Worm (Caenorhabditis elegans): ENCODE results near the gene col-183.

Gene col-183

DNA sequence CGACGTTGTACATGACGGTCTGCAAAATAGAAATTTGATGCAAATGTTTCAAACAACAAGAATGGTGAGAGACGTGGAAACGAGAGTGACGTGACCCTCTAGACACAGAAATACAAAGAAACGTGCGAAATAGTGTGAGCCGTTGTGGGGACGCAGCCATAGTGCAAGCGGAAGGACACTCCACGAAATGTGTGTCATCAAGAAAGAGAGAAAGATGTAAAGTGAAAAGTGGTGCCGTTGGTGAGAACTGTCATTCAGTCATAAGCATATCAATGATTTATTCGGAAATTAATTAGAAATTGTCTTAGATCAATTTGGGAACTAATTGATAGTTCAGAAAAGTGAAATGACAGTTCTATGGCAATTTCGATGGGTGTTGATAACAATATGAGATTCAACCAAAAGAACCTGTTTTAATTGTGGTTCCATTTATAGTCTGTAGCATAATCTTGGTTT is 47.7 kb downstream of the col-183 start, which contains the start of gene C29F7.3:
Gene C29F7.3 (minus strand): TSS at position 51 of the 456 bp plus-strand sequence.
- TF ChIP-seq ets-7 (tag; optimal IDR thresholded peaks at IDR 0.05) (no peak), aly-1 (tag; optimal IDR thresholded peaks at IDR 0.05) (peak; percentile 6)

DNA sequence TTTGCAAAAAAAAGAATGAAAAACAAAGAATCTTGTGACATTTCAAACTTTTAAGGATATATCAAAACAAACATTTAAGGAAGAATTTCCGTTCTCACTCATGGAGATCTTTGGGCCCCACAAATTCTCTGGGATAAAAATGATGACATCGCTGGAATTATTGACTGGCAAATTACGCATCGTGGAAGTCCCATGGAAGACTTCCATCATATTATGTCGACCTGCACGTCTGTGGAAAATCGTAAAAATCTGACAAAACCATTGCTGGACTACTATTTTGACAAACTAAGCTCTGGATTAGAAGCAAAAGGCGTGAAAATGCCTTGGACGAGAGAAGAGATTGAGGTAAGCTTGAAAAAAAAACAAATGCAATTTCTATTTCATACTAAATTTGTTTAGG is 50.1 kb downstream of the col-183 start:
- TF ChIP-seq B0310.2 (tag; optimal IDR thresholded peaks at IDR 0.05) (no peak), tbx-37 (GFP tag; conservative IDR thresholded peaks at IDR 0.05) (no peak), ama-1 (optimal IDR thresholded peaks at IDR 0.05) (no peak), aly-1 (tag; optimal IDR thresholded peaks at IDR 0.05) (no peak), hmbx-1 (tag; optimal IDR thresholded peaks at IDR 0.05) (no peak), pes-1 (GFP tag; IDR thresholded peaks at IDR 0.05) (no peak), hmg-4 (GFP tag; optimal IDR thresholded peaks at IDR 0.05) (no peak), ceh-36 (tag; optimal IDR thresholded peaks at IDR 0.05) (no peak), tbx-11 (GFP tag; IDR thresholded peaks at IDR 0.05) (no peak), flt-1 (GFP tag; IDR thresholded peaks at IDR 0.05) (no peak), ets-7 (tag; optimal IDR thresholded peaks at IDR 0.05) (no peak), tra-4 (tag; optimal IDR thresholded peaks at IDR 0.05) (no peak), hnd-1 (tag; optimal IDR thresholded peaks at IDR 0.05) (no peak), ceh-13 (GFP tag; optimal IDR thresholded peaks at IDR 0.05) (no peak)

Measured in whole organism, early embryonic.